Worm (Caenorhabditis elegans) whole organism, young adult: ENCODE measurements around the gene egli-1.

Experiments used
- B0261.1 ChIP-seq: sonication (generic microtip); optimal IDR thresholded peaks from 2 replicates; lab custom pipeline; 2016; ENCODE audit warnings: mild to moderate bottlenecking, missing genetic modification characterization, moderate library complexity, missing compliant biosample characterization
- C06A6.2 ChIP-seq: fragments of 200-800 bp; sonication (Bioruptor generic); conservative IDR thresholded peaks from 2 replicates; pipeline ENCODE4 v1.3.6; 2022; ENCODE audit warnings: missing genetic modification characterization, missing compliant biosample characterization
- D2030.7 ChIP-seq: fragments of 200-800 bp; sonication (Bioruptor generic); IDR thresholded peaks from 2 replicates; pipeline ENCODE4 v1.3.6; 2022; ENCODE audit warnings: missing genetic modification reagents, missing genetic modification characterization, missing compliant biosample characterization
- F33H1.4 ChIP-seq: fragments of 200-800 bp; sonication (Bioruptor generic); IDR thresholded peaks from 2 replicates; pipeline ENCODE4 v1.3.6; 2022; ENCODE audit warnings: missing genetic modification reagents, missing genetic modification characterization, missing compliant biosample characterization
- F52B5.7 ChIP-seq: sonication (generic microtip); optimal IDR thresholded peaks from 2 replicates; lab custom pipeline; 2016; ENCODE audit warnings: mild to moderate bottlenecking, missing genetic modification characterization, missing compliant biosample characterization
- T26A5.8 ChIP-seq: sonication (generic microtip); optimal IDR thresholded peaks from 2 replicates; lab custom pipeline; 2016; ENCODE audit warnings: missing genetic modification characterization, missing compliant biosample characterization
- Y56A3A.18 ChIP-seq: fragments of 200-800 bp; sonication (Bioruptor generic); IDR thresholded peaks from 2 replicates; pipeline ENCODE4 v1.3.6; 2022; ENCODE audit warnings: missing genetic modification reagents, missing genetic modification characterization, missing compliant biosample characterization
- Y67H2A.10 ChIP-seq: fragments of 200-800 bp; sonication (Bioruptor generic); conservative IDR thresholded peaks from 2 replicates; pipeline ENCODE4 v1.3.6; 2022; ENCODE audit warnings: missing genetic modification reagents, missing genetic modification characterization, missing compliant biosample characterization
- Y79H2A.3 ChIP-seq: fragments of 200-800 bp; sonication (Bioruptor generic); conservative IDR thresholded peaks from 2 replicates; pipeline ENCODE4 v1.3.6; 2022; ENCODE audit warnings: missing genetic modification reagents, missing genetic modification characterization, missing compliant biosample characterization
- aptf-3 ChIP-seq: fragments of 200-800 bp; sonication (Bioruptor generic); IDR thresholded peaks from 2 replicates; pipeline ENCODE4 v1.3.6; 2022; ENCODE audit warnings: missing genetic modification characterization, missing compliant biosample characterization
- atf-7 ChIP-seq: sonication (generic microtip); optimal IDR thresholded peaks from 2 replicates; lab custom pipeline; 2017; ENCODE audit warnings: mild to moderate bottlenecking, missing genetic modification characterization, missing compliant biosample characterization
- attf-5 ChIP-seq: fragments of 200-800 bp; sonication (Bioruptor generic); optimal IDR thresholded peaks from 2 replicates; lab custom pipeline; 2018; ENCODE audit warnings: mild to moderate bottlenecking, missing genetic modification characterization, missing compliant biosample characterization
- bed-2 ChIP-seq: fragments of 200-800 bp; sonication (Bioruptor generic); IDR thresholded peaks from 2 replicates; pipeline ENCODE4 v1.3.6; 2022; ENCODE audit warnings: missing genetic modification reagents, missing genetic modification characterization, missing compliant biosample characterization
- cebp-1 ChIP-seq, 2 experiments: fragments of 200-800 bp in 1 of 2; sonication (Bioruptor generic) in 1 of 2; sonication (generic microtip) in 1 of 2; IDR thresholded peaks in 1 of 2; optimal IDR thresholded peaks in 1 of 2; 2 replicates each; pipeline versions ENCODE4 v1.3.6 to Lab custom; 2017 to 2022; ENCODE audit warnings: missing compliant biosample characterization in 2 of 2, missing genetic modification characterization in 2 of 2, mild to moderate bottlenecking in 1 of 2, missing genetic modification reagents in 1 of 2, moderate library complexity in 1 of 2
- cebp-2 ChIP-seq: fragments of 200-800 bp; sonication (Bioruptor generic); IDR thresholded peaks from 2 replicates; pipeline ENCODE4 v1.3.6; 2022; ENCODE audit warnings: missing genetic modification characterization, missing compliant biosample characterization
- ceh-27 ChIP-seq: fragments of 200-800 bp; sonication (Bioruptor generic); optimal IDR thresholded peaks from 2 replicates; lab custom pipeline; 2018; ENCODE audit warnings: mild to moderate bottlenecking, missing genetic modification characterization, moderate library complexity, missing compliant biosample characterization
- ceh-79 ChIP-seq: sonication (generic microtip); optimal IDR thresholded peaks from 2 replicates; lab custom pipeline; 2017; ENCODE audit warnings: mild to moderate bottlenecking, missing genetic modification characterization, missing compliant biosample characterization
- ceh-91 ChIP-seq: fragments of 200-800 bp; sonication (Bioruptor generic); IDR thresholded peaks from 2 replicates; pipeline ENCODE4 v1.3.6; 2022; ENCODE audit warnings: missing genetic modification reagents, missing genetic modification characterization, missing compliant biosample characterization
- die-1 ChIP-seq: sonication (generic microtip); optimal IDR thresholded peaks from 2 replicates; lab custom pipeline; 2016; ENCODE audit warnings: missing genotype, mild to moderate bottlenecking, missing genetic modification characterization, missing compliant biosample characterization
- efl-1 ChIP-seq: fragments of 150-350 bp; optimal IDR thresholded peaks from 2 replicates; lab custom pipeline; 2014; ENCODE audit warnings: missing biosample characterization, missing genetic modification reagents, missing genetic modification characterization
- egl-18 ChIP-seq: fragments of 200-800 bp; sonication (Bioruptor generic); IDR thresholded peaks from 2 replicates; pipeline ENCODE4 v1.3.6; 2022; ENCODE audit warnings: missing genetic modification reagents, missing genetic modification characterization, missing compliant biosample characterization
- egl-44 ChIP-seq: fragments of 200-800 bp; sonication (Bioruptor generic); IDR thresholded peaks from 2 replicates; pipeline ENCODE4 v1.3.6; 2022; ENCODE audit warnings: missing genetic modification reagents, missing genetic modification characterization, missing compliant biosample characterization
- egrh-3 ChIP-seq: fragments of 200-800 bp; sonication (Bioruptor generic); IDR thresholded peaks from 2 replicates; pipeline ENCODE4 v1.3.6; 2022; ENCODE audit warnings: missing genetic modification reagents, missing genetic modification characterization, missing compliant biosample characterization
- ets-4 ChIP-seq: fragments of 200-800 bp; sonication (Bioruptor generic); optimal IDR thresholded peaks from 2 replicates; lab custom pipeline; 2018; ENCODE audit warnings: mild to moderate bottlenecking, missing genetic modification characterization, missing compliant biosample characterization
- hmg-1.2 ChIP-seq: fragments of 200-800 bp; sonication (Bioruptor generic); IDR thresholded peaks from 2 replicates; pipeline ENCODE4 v1.3.6; 2022; ENCODE audit warnings: missing genetic modification reagents, missing genetic modification characterization, missing compliant biosample characterization
- hrde-1 ChIP-seq: sonication (generic microtip); optimal IDR thresholded peaks from 2 replicates; lab custom pipeline; 2016; ENCODE audit warnings: missing genetic modification characterization, mild to moderate bottlenecking, missing compliant biosample characterization, moderate library complexity, missing genotype, missing genetic modification reagents, borderline replicate concordance
- let-607 ChIP-seq, 2 experiments: fragments of 200-800 bp in 1 of 2; sonication (Bioruptor generic) in 1 of 2; sonication (generic microtip) in 1 of 2; optimal IDR thresholded peaks; 2 replicates each; lab custom pipeline; 2016 to 2018; ENCODE audit warnings: mild to moderate bottlenecking in 2 of 2, missing compliant biosample characterization in 2 of 2, missing genetic modification characterization in 2 of 2, moderate library complexity in 2 of 2, missing genotype in 1 of 2
- lin-54 ChIP-seq: fragments of 200-800 bp; sonication (Bioruptor generic); optimal IDR thresholded peaks from 2 replicates; lab custom pipeline; 2018; ENCODE audit warnings: mild to moderate bottlenecking, missing genetic modification characterization, missing compliant biosample characterization
- lir-1 ChIP-seq: fragments of 200-800 bp; sonication (Bioruptor generic); conservative IDR thresholded peaks from 2 replicates; pipeline ENCODE4 v1.3.6; 2022; ENCODE audit warnings: missing genetic modification reagents, missing genetic modification characterization, missing compliant biosample characterization
- lsy-27 ChIP-seq: sonication (generic microtip); optimal IDR thresholded peaks from 2 replicates; lab custom pipeline; 2017; ENCODE audit warnings: missing genetic modification characterization, mild to moderate bottlenecking, missing compliant biosample characterization, antibody characterized with exemption, missing genotype, borderline replicate concordance; ENCODE audit not compliant: insufficient read depth
- madf-8 ChIP-seq: fragments of 200-800 bp; sonication (Bioruptor generic); conservative IDR thresholded peaks from 2 replicates; pipeline ENCODE4 v1.3.6; 2022; ENCODE audit warnings: missing genetic modification reagents, missing genetic modification characterization, missing compliant biosample characterization
- mcd-1 ChIP-seq: fragments of 200-800 bp; sonication (Bioruptor generic); IDR thresholded peaks from 2 replicates; pipeline ENCODE4 v1.3.6; 2022; ENCODE audit warnings: missing genetic modification reagents, missing genetic modification characterization, missing compliant biosample characterization
- mel-28 ChIP-seq: sonication (generic microtip); optimal IDR thresholded peaks from 2 replicates; lab custom pipeline; 2016; ENCODE audit warnings: borderline replicate concordance, mild to moderate bottlenecking, missing genetic modification characterization, missing compliant biosample characterization
- nfyb-1 ChIP-seq: fragments of 200-800 bp; sonication (Bioruptor generic); IDR thresholded peaks from 2 replicates; pipeline ENCODE4 v1.3.6; 2022; ENCODE audit warnings: missing genetic modification reagents, missing genetic modification characterization, missing compliant biosample characterization
- nhr-80 ChIP-seq: sonication (generic microtip); optimal IDR thresholded peaks from 2 replicates; lab custom pipeline; 2016; ENCODE audit warnings: missing genetic modification characterization, missing compliant biosample characterization
- pbrm-1 ChIP-seq: fragments of 200-800 bp; sonication (Bioruptor generic); IDR thresholded peaks from 2 replicates; pipeline ENCODE4 v1.3.6; 2022; ENCODE audit warnings: missing genetic modification reagents, missing genetic modification characterization, missing compliant biosample characterization
- rcor-1 ChIP-seq: fragments of 200-800 bp; sonication (Bioruptor generic); IDR thresholded peaks from 2 replicates; pipeline ENCODE4 v1.3.6; 2022; ENCODE audit warnings: missing genetic modification reagents, missing genetic modification characterization, missing compliant biosample characterization
- snpc-4 ChIP-seq, 5 experiments: fragments of 150-350 bp in 1 of 5; sonication (generic microtip) in 4 of 5; optimal IDR thresholded peaks; 2 replicates each; lab custom pipeline; 2014 to 2018; ENCODE audit warnings: missing genetic modification characterization in 5 of 5, missing biosample characterization in 3 of 5, antibody characterized with exemption in 2 of 5, mild to moderate bottlenecking in 2 of 5, missing compliant biosample characterization in 2 of 5, missing genotype in 2 of 5, moderate library complexity in 2 of 5, missing genetic modification reagents in 1 of 5
- somi-1 ChIP-seq: fragments of 200-800 bp; sonication (Bioruptor generic); optimal IDR thresholded peaks from 2 replicates; lab custom pipeline; 2018; ENCODE audit warnings: mild to moderate bottlenecking, missing genetic modification characterization, missing compliant biosample characterization
- tbp1 ChIP-seq: fragments of 200-800 bp; sonication (Bioruptor generic); optimal IDR thresholded peaks from 2 replicates; lab custom pipeline; 2018; ENCODE audit warnings: mild to moderate bottlenecking, missing genetic modification characterization, missing compliant biosample characterization
- tlf-1 ChIP-seq: fragments of 200-800 bp; sonication (Bioruptor generic); optimal IDR thresholded peaks from 2 replicates; lab custom pipeline; 2018; ENCODE audit warnings: mild to moderate bottlenecking, missing genetic modification characterization, missing compliant biosample characterization
- xnd-1 ChIP-seq: sonication (generic microtip); optimal IDR thresholded peaks from 2 replicates; lab custom pipeline; 2016; ENCODE audit warnings: missing genotype, missing genetic modification reagents, missing genetic modification characterization, missing compliant biosample characterization
- zfh-2 ChIP-seq: fragments of 200-800 bp; sonication (Bioruptor generic); conservative IDR thresholded peaks from 2 replicates; pipeline ENCODE4 v1.3.6; 2022; ENCODE audit warnings: missing genetic modification reagents, missing genetic modification characterization, missing compliant biosample characterization
- ztf-25 ChIP-seq: fragments of 200-800 bp; sonication (Bioruptor generic); IDR thresholded peaks from 2 replicates; pipeline ENCODE4 v1.3.6; 2022; ENCODE audit warnings: missing genetic modification reagents, missing genetic modification characterization, missing compliant biosample characterization
- ztf-26 ChIP-seq: sonication (generic microtip); optimal IDR thresholded peaks from 2 replicates; lab custom pipeline; 2017; ENCODE audit warnings: missing genetic modification characterization, missing compliant biosample characterization
- ztf-6 ChIP-seq: fragments of 200-800 bp; sonication (Bioruptor generic); IDR thresholded peaks from 2 replicates; pipeline ENCODE4 v1.3.6; 2022; ENCODE audit warnings: missing genetic modification reagents, missing genetic modification characterization, missing compliant biosample characterization

The egli-1 gene

ce11 chrII:9282787-9283186, 41.0 kb upstream of the egli-1 start (continued):
- TF ChIP-seq ceh-27: peak; percentile 81
- TF ChIP-seq die-1: peak; percentile 32
- no peak for TF ChIP-seq ztf-25
- TF ChIP-seq ets-4: peak; percentile 85
- peak; percentile 98 for TF ChIP-seq nhr-80 (tag; lab: Kevin White, UChicago)
- peak; percentile 78; the same call in 1 of the 2 replicates for TF ChIP-seq cebp-2 (GFP tag; lab: Robert Waterston, UW)
- peak; percentile 69 for TF ChIP-seq cebp-1 (GFP tag; IDR thresholded peaks at IDR 0.05; lab: Robert Waterston, UW)
- TF ChIP-seq cebp-1 (tag; optimal IDR thresholded peaks at IDR 0.05; lab: Kevin White, UChicago): peak; percentile 91
- TF ChIP-seq lir-1 (GFP tag; lab: Robert Waterston, UW): 0 out of 2 replicates have a peak, but pooled peaks have one; percentile 6
- no peak for TF ChIP-seq snpc-4 (GFP tag; optimal IDR thresholded peaks at IDR 0.05; lab: Kevin White, UChicago)
- peak; percentile 59 to 79 (median 70) for TF ChIP-seq snpc-4 (tag; optimal IDR thresholded peaks at IDR 0.05; lab: Kevin White, UChicago)
- peak; percentile 66 for TF ChIP-seq C06A6.2
- no peak for TF ChIP-seq ceh-79
- TF ChIP-seq egl-44 (GFP tag; lab: Robert Waterston, UW): 0 out of 2 replicates have a peak, but pooled peaks have one; percentile 67
- TF ChIP-seq ztf-6 (GFP tag; lab: Robert Waterston, UW): 0 out of 2 replicates have a peak, but pooled peaks have one; percentile 39
- TF ChIP-seq mel-28 (tag; lab: Kevin White, UChicago): no peak
- TF ChIP-seq B0261.1 (tag; lab: Kevin White, UChicago): no peak
- peak; percentile 70; the same call in 1 of the 2 replicates for TF ChIP-seq pbrm-1
- TF ChIP-seq tbp1 (GFP tag; lab: Kevin White, UChicago): peak; percentile 63
- TF ChIP-seq Y79H2A.3 (GFP tag; lab: Robert Waterston, UW): no peak
- TF ChIP-seq Y56A3A.18 (GFP tag; lab: Robert Waterston, UW): 0 out of 2 replicates have a peak, but pooled peaks have one; percentile 31
- TF ChIP-seq lin-54 (GFP tag; lab: Kevin White, UChicago): peak; percentile 67
- TF ChIP-seq lsy-27 (tag; lab: Kevin White, UChicago): no peak
- no peak for TF ChIP-seq xnd-1
- no peak for TF ChIP-seq D2030.7
- no peak for TF ChIP-seq ceh-91
- TF ChIP-seq hrde-1 (tag; lab: Kevin White, UChicago): no peak
- no peak for TF ChIP-seq bed-2 (GFP tag; lab: Robert Waterston, UW)
- no peak for TF ChIP-seq T26A5.8 (tag; lab: Kevin White, UChicago)
- peak; percentile 91 for TF ChIP-seq nfyb-1 (GFP tag; lab: Robert Waterston, UW)
- peak; percentile 42 for TF ChIP-seq F52B5.7
- TF ChIP-seq Y67H2A.10: no peak
- TF ChIP-seq egl-18 (GFP tag; lab: Robert Waterston, UW): no peak
- no peak for TF ChIP-seq aptf-3
- no peak for TF ChIP-seq madf-8 (GFP tag; lab: Robert Waterston, UW)
- TF ChIP-seq efl-1 (GFP tag; lab: Kevin White, UChicago): no peak
- TF ChIP-seq attf-5 (GFP tag; lab: Kevin White, UChicago): peak; percentile 82
- TF ChIP-seq rcor-1 (GFP tag; lab: Robert Waterston, UW): peak; percentile 58; the same call in 1 of the 2 replicates
- TF ChIP-seq hmg-1.2: peak; percentile 88
- TF ChIP-seq atf-7 (tag; lab: Kevin White, UChicago): peak; percentile 85
- TF ChIP-seq mcd-1 (GFP tag; lab: Robert Waterston, UW): peak; percentile 66
- peak; percentile 73 for TF ChIP-seq somi-1 (GFP tag; lab: Kevin White, UChicago)
- no peak for TF ChIP-seq egrh-3 (GFP tag; lab: Robert Waterston, UW)
- no peak for TF ChIP-seq F33H1.4 (GFP tag; lab: Robert Waterston, UW)
- TF ChIP-seq tlf-1 (GFP tag; lab: Kevin White, UChicago): peak; percentile 44
- peak; percentile 58 to 62 for TF ChIP-seq let-607 (tag; optimal IDR thresholded peaks at IDR 0.05; lab: Kevin White, UChicago)
- TF ChIP-seq zfh-2: peak; percentile 94
- peak; percentile 83 for TF ChIP-seq ztf-26
